Worm (Caenorhabditis elegans) whole organism, L1 larva: ENCODE measurements around the gene Y108F1.5.

ENCODE experiments used
- elt-2 ChIP-seq: sonication (generic microtip); optimal IDR thresholded peaks from 2 replicates; lab custom pipeline; 2016; ENCODE audit warnings: missing genetic modification characterization, mild to moderate bottlenecking, inconsistent platforms, missing compliant biosample characterization, missing genetic modification reagents
- elt-3 ChIP-seq, 6 experiments: fragments of 150-350 bp in 1 of 6; sonication (generic microtip); optimal IDR thresholded peaks; 2 replicates each; lab custom pipeline; 2017 to 2018; ENCODE audit warnings: missing biosample characterization in 6 of 6, missing genetic modification characterization in 6 of 6, inconsistent platforms in 1 of 6
- lin-15B ChIP-seq: fragments of 150-350 bp; sonication (generic microtip); optimal IDR thresholded peaks from 3 replicates; lab custom pipeline; 2014; ENCODE audit warnings: missing biosample characterization, missing genetic modification characterization
- lin-35 ChIP-seq, 2 experiments: fragments of 150-350 bp; optimal IDR thresholded peaks; 2 replicates each; lab custom pipeline; 2014; ENCODE audit warnings: missing biosample characterization in 2 of 2, missing genetic modification characterization in 2 of 2, missing genetic modification reagents in 2 of 2
- nhr-11 ChIP-seq: fragments of 150-350 bp; optimal IDR thresholded peaks from 2 replicates; lab custom pipeline; 2014; ENCODE audit warnings: missing biosample characterization, missing genetic modification characterization

DNA sequence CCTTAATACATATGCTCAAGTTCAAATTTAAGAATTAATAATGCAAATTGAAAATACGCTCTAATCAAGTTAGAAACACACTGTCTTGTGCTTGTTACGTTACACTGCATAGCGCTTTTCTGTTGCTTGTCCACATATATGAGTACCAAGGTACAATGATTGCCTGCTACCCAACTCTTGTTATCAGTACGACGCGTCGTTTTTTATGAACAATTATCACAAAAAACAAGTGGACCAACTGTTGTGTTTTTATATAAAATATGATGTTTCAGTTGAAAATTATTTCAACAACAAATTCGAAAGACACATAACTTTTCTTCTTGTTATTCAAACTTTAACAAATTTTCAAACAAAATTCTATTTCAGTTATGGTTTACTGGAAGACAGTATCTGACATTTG, 39.1 kb upstream of the Y108F1.5 start, which contains the start of gene M02E1.4:
- no peak for TF ChIP-seq elt-3 (tag; optimal IDR thresholded peaks at IDR 0.05; lab: Kevin White, UChicago)
- TF ChIP-seq lin-35 (GFP tag; optimal IDR thresholded peaks at IDR 0.05; lab: Kevin White, UChicago), result peak in 1 of 2 experiments; percentile 23
- no peak for TF ChIP-seq lin-15B (tag; lab: Kevin White, UChicago)
- TF ChIP-seq nhr-11 (tag; lab: Kevin White, UChicago), result no peak
- TF ChIP-seq elt-2 (tag; lab: Kevin White, UChicago), result peak; percentile 43
